Fruit fly (Drosophila melanogaster): Measurements from ENCODE around the gene CG5004.
A peak's percentile ranks its signal among the peaks of the same experiment; 100 is the strongest.

The CG5004 gene

dm6 chrX:17170484-17170944 is 63.1 kb downstream of the CG5004 start (continued):
- TF ChIP-seq CG3032 (tag; optimal IDR thresholded peaks at IDR 0.05) (peak; percentile 73), CG6854 (GFP tag; optimal IDR thresholded peaks at IDR 0.05) (peak; percentile 41), CG8632 (GFP tag; optimal IDR thresholded peaks at IDR 0.05) (peak; percentile 72), esn (GFP tag; optimal IDR thresholded peaks at IDR 0.05) (peak; percentile 52), cyc (GFP tag; optimal IDR thresholded peaks at IDR 0.05) (no peak), net (GFP tag; optimal IDR thresholded peaks at IDR 0.05) (peak; percentile 43), CG3919 (GFP tag; optimal IDR thresholded peaks at IDR 0.05) (peak; percentile 59)

DNA sequence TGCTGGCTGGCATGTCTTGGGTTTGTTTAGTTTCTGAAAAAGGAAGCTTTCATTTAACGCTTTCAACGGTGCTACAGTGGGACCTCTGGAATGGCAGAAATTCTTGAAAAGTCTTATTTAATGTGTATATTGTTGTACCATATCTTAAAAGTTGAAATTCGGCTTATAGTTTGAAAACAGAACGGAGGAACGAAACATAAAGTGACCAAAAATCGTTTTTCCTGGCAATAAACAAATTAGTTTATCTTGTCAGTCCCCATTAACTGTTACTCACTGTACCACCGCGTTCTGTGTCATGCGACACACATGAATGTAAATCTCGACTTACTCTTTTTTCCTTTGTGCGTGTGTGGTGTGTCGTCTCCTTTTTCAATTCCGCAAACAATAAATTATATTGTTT is 64.7 kb downstream of the CG5004 start:
- peak; percentile 37 for TF ChIP-seq Eip75B (GFP tag; optimal IDR thresholded peaks at IDR 0.05)
- TF ChIP-seq Sox15 (GFP tag; optimal IDR thresholded peaks at IDR 0.05), result peak; percentile 3
- no peak for TF ChIP-seq fd59A (GFP tag; optimal IDR thresholded peaks at IDR 0.05)
- peak; percentile 1 for TF ChIP-seq spab (GFP tag; optimal IDR thresholded peaks at IDR 0.05)
- no peak for TF ChIP-seq CG16779 (tag; optimal IDR thresholded peaks at IDR 0.05)
- peak; percentile 19 for TF ChIP-seq CG3919 (GFP tag; optimal IDR thresholded peaks at IDR 0.05)
- peak; percentile 28 for TF ChIP-seq CG10631 (GFP tag; optimal IDR thresholded peaks at IDR 0.05)
- no peak for TF ChIP-seq CG32006 (GFP tag; optimal IDR thresholded peaks at IDR 0.05)
- TF ChIP-seq fd85E (GFP tag; optimal IDR thresholded peaks at IDR 0.05), result no peak
- peak; percentile 62 for TF ChIP-seq lz (GFP tag; optimal IDR thresholded peaks at IDR 0.05)
- TF ChIP-seq CG11902 (GFP tag; optimal IDR thresholded peaks at IDR 0.05), result peak; percentile 5
- peak; percentile 70 for TF ChIP-seq CG31627 (GFP tag; optimal IDR thresholded peaks at IDR 0.05)
- peak; percentile 11; the same call in 1 of the 3 replicates for TF ChIP-seq CG6163 (GFP tag; IDR thresholded peaks at IDR 0.05)
- no peak for TF ChIP-seq CG8632 (GFP tag; optimal IDR thresholded peaks at IDR 0.05)
- no peak for TF ChIP-seq dsx (GFP tag; optimal IDR thresholded peaks at IDR 0.05; ENCODE audit: poor library complexity, severe bottlenecking)
- TF ChIP-seq Sox102F (GFP tag; optimal IDR thresholded peaks at IDR 0.05), result peak; percentile 60
- TF ChIP-seq CG6276 (GFP tag; optimal IDR thresholded peaks at IDR 0.05), result no peak
- TF ChIP-seq Hr38 (GFP tag; optimal IDR thresholded peaks at IDR 0.05), result no peak
- TF ChIP-seq CG8319 (GFP tag; optimal IDR thresholded peaks at IDR 0.05), result no peak
- no peak for TF ChIP-seq CG11762 (GFP tag; optimal IDR thresholded peaks at IDR 0.05; ENCODE audit: insufficient read depth)
- TF ChIP-seq Gug (GFP tag; IDR thresholded peaks at IDR 0.05), result no peak
- TF ChIP-seq CG10669 (GFP tag; optimal IDR thresholded peaks at IDR 0.05), result no peak
- TF ChIP-seq Hr4 (GFP tag; optimal IDR thresholded peaks at IDR 0.05), result no peak
- no peak for TF ChIP-seq CG3032 (tag; optimal IDR thresholded peaks at IDR 0.05)
- peak in 1 of 2 experiments; percentile 27 for TF ChIP-seq ss (GFP tag; optimal IDR thresholded peaks at IDR 0.05)
- no peak for TF ChIP-seq CG8119 (GFP tag; IDR thresholded peaks at IDR 0.05)
- TF ChIP-seq pdm3 (GFP tag; optimal IDR thresholded peaks at IDR 0.05), result peak; percentile 44
- TF ChIP-seq Lpt (GFP tag; optimal IDR thresholded peaks at IDR 0.05), result no peak
- peak; percentile 46 for TF ChIP-seq Ets21C (GFP tag; optimal IDR thresholded peaks at IDR 0.05)
- TF ChIP-seq svp (GFP tag), result peak; percentile 81
- no peak for TF ChIP-seq dac (GFP tag; optimal IDR thresholded peaks at IDR 0.05)
- no peak for TF ChIP-seq fkh (GFP tag; optimal IDR thresholded peaks at IDR 0.05)
- peak; percentile 22 for TF ChIP-seq CG34406 (GFP tag; optimal IDR thresholded peaks at IDR 0.05)
- peak; percentile 17 for TF ChIP-seq OdsH (GFP tag; optimal IDR thresholded peaks at IDR 0.05)
- peak; percentile 32 for TF ChIP-seq achi (GFP tag; optimal IDR thresholded peaks at IDR 0.05)
- TF ChIP-seq salr (GFP tag; optimal IDR thresholded peaks at IDR 0.05), result no peak
- TF ChIP-seq Smox (GFP tag; optimal IDR thresholded peaks at IDR 0.05), result peak; percentile 64
- peak; percentile 33 for TF ChIP-seq CG6808 (GFP tag; optimal IDR thresholded peaks at IDR 0.05)
- no peak for TF ChIP-seq CG1621 (tag; optimal IDR thresholded peaks at IDR 0.05)
- TF ChIP-seq Ets96B (tag; optimal IDR thresholded peaks at IDR 0.05), result no peak
- TF ChIP-seq Blimp-1 (GFP tag; optimal IDR thresholded peaks at IDR 0.05), result peak; percentile 0
- TF ChIP-seq Hr39 (GFP tag; optimal IDR thresholded peaks at IDR 0.05), result peak; percentile 75
- TF ChIP-seq net (GFP tag; optimal IDR thresholded peaks at IDR 0.05), result peak; percentile 11
- peak; percentile 69 for TF ChIP-seq Met (GFP tag; optimal IDR thresholded peaks at IDR 0.05)
- peak; percentile 69 for TF ChIP-seq cyc (GFP tag; optimal IDR thresholded peaks at IDR 0.05)
- TF ChIP-seq CG4318 (GFP tag; optimal IDR thresholded peaks at IDR 0.05), result no peak
- TF ChIP-seq eg (GFP tag; IDR thresholded peaks at IDR 0.05), result no peak

All from whole organism, prepupa.